Fruit fly (Drosophila melanogaster): ENCODE data around the gene for.

The for gene

DNA sequence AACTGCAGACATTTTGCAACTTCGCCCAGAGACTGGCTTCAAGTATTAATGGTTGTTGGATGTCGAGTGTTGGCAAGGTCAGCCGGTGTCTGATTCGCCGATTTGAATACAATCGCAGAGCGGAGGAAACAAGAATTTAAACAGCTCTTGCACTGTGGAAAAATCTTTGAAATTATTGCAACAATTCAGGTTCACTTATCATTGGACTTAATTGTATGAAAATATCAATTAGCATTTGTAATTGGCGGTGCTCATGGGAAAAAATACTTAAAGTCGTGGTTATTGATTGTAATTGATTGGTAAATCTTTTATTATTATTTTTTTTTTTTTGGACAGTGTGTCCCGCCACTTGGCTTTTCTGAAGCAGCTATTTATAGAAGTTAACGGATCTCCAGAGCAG is 27.3 kb downstream of the for start (continued):
- TF ChIP-seq Eip74EF (GFP tag; optimal IDR thresholded peaks at IDR 0.05) (no peak), wor (GFP tag; IDR thresholded peaks at IDR 0.05) (no peak), Meics (GFP tag; optimal IDR thresholded peaks at IDR 0.05) (peak; percentile 61), pb (GFP tag; optimal IDR thresholded peaks at IDR 0.05) (no peak), CG4360 (GFP tag; IDR thresholded peaks at IDR 0.05) (no peak), peb (GFP tag; IDR thresholded peaks at IDR 0.05) (no peak), gce (GFP tag; IDR thresholded peaks at IDR 0.05) (no peak), kay (GFP tag; optimal IDR thresholded peaks at IDR 0.05) (peak; percentile 25), CG18476 (GFP tag; optimal IDR thresholded peaks at IDR 0.05) (no peak), CG6689 (GFP tag; IDR thresholded peaks at IDR 0.05) (peak; percentile 61), sr (GFP tag; IDR thresholded peaks at IDR 0.05) (no peak), CG13775 (GFP tag; optimal IDR thresholded peaks at IDR 0.05) (peak; percentile 11), CG4282 (GFP tag; optimal IDR thresholded peaks at IDR 0.05) (no peak), CG1233 (GFP tag; optimal IDR thresholded peaks at IDR 0.05) (no peak), Atf6 (GFP tag; IDR thresholded peaks at IDR 0.05) (peak; percentile 80), CG2120 (GFP tag; optimal IDR thresholded peaks at IDR 0.05) (peak; percentile 75), CG14014 (GFP tag; IDR thresholded peaks at IDR 0.05) (peak; percentile 53; the same call in 1 of the 2 replicates), PHDP (tag; optimal IDR thresholded peaks at IDR 0.05) (peak; percentile 34), schlank (tag; optimal IDR thresholded peaks at IDR 0.05) (no peak), prd (optimal IDR thresholded peaks at IDR 0.05) (no peak), prd (GFP tag; IDR thresholded peaks at IDR 0.05) (peak; percentile 73; the same call in 2 of the 3 replicates), ap (GFP tag; IDR thresholded peaks at IDR 0.05) (no peak), CG16863 (GFP tag; optimal IDR thresholded peaks at IDR 0.05) (no peak), CG7963 (GFP tag; IDR thresholded peaks at IDR 0.05; ENCODE audit: partially characterized antibody) (no peak), CG30403 (GFP tag; optimal IDR thresholded peaks at IDR 0.05) (no peak), CG8089 (GFP tag; optimal IDR thresholded peaks at IDR 0.05) (no peak), CG10147 (GFP tag; optimal IDR thresholded peaks at IDR 0.05) (peak; percentile 29), CG12391 (tag; optimal IDR thresholded peaks at IDR 0.05) (peak; percentile 13), br (optimal IDR thresholded peaks at IDR 0.05) (no peak), chinmo (GFP tag; IDR thresholded peaks at IDR 0.05; ENCODE audit: partially characterized antibody) (0 out of 4 replicates have a peak, but pooled peaks have one; percentile 42), CG1832 (GFP tag; optimal IDR thresholded peaks at IDR 0.05) (no peak), Oli (tag; optimal IDR thresholded peaks at IDR 0.05) (no peak), stc (GFP tag; IDR thresholded peaks at IDR 0.05) (0 out of 2 replicates have a peak, but pooled peaks have one; percentile 6), CG32532 (GFP tag; IDR thresholded peaks at IDR 0.05) (peak; percentile 85), CG18011 (GFP tag; optimal IDR thresholded peaks at IDR 0.05) (no peak), CG16815 (GFP tag; optimal IDR thresholded peaks at IDR 0.05) (no peak), CG4328 (GFP tag; optimal IDR thresholded peaks at IDR 0.05) (no peak), CG34422 (GFP tag; IDR thresholded peaks at IDR 0.05) (peak; percentile 43; the same call in 1 of the 3 replicates), CG12155 (GFP tag; optimal IDR thresholded peaks at IDR 0.05) (peak; percentile 23), Taf1 (GFP tag; IDR thresholded peaks at IDR 0.05) (peak; percentile 46; the same call in 1 of the 2 replicates), Dll (GFP tag; IDR thresholded peaks at IDR 0.05; ENCODE audit: partially characterized antibody) (no peak), sima (GFP tag; optimal IDR thresholded peaks at IDR 0.05) (no peak), Usf (GFP tag; optimal IDR thresholded peaks at IDR 0.05) (no peak), CkIIα-i1 (GFP tag; IDR thresholded peaks at IDR 0.05) (no peak), CG2129 (GFP tag; IDR thresholded peaks at IDR 0.05; ENCODE audit: partially characterized antibody) (no peak), CG11723 (GFP tag; optimal IDR thresholded peaks at IDR 0.05) (no peak), kni (GFP tag; optimal IDR thresholded peaks at IDR 0.05) (no peak), danr (GFP tag; IDR thresholded peaks at IDR 0.05) (peak; percentile 32; the same call in 1 of the 2 replicates), CG6654 (GFP tag; optimal IDR thresholded peaks at IDR 0.05) (no peak), ara (GFP tag; IDR thresholded peaks at IDR 0.05) (0 out of 2 replicates have a peak, but pooled peaks have one; percentile 27), pnt (GFP tag; optimal IDR thresholded peaks at IDR 0.05) (no peak), slbo (GFP tag; IDR thresholded peaks at IDR 0.05) (peak; percentile 75)
